Fruit fly (Drosophila melanogaster) whole organism, prepupa: ENCODE data around the gene mRpS30.

Experiments
- Blimp-1 ChIP-seq: fragments of 200-800 bp; sonication (Bioruptor generic); optimal IDR thresholded peaks from 3 replicates; lab custom pipeline; 2017; ENCODE audit warnings: missing biosample characterization, missing genetic modification characterization, mild to moderate bottlenecking, moderate library complexity, missing genetic modification reagents
- CG10631 ChIP-seq: fragments of 200-800 bp; sonication (Bioruptor generic); optimal IDR thresholded peaks from 2 replicates; lab custom pipeline; 2016; ENCODE audit warnings: missing biosample characterization, missing genetic modification characterization
- CG10669 ChIP-seq: fragments of 200-800 bp; sonication (Bioruptor generic); optimal IDR thresholded peaks from 3 replicates; lab custom pipeline; 2018; ENCODE audit warnings: missing biosample characterization, mild to moderate bottlenecking, missing genetic modification characterization, moderate library complexity
- CG11294 ChIP-seq: fragments of 200-800 bp; sonication (Bioruptor generic); IDR thresholded peaks from 2 replicates; pipeline ENCODE4 v1.3.6; 2022; ENCODE audit warnings: missing biosample characterization, missing genetic modification characterization
- CG11762 ChIP-seq: fragments of 200-800 bp; sonication (Bioruptor generic); optimal IDR thresholded peaks from 3 replicates; lab custom pipeline; 2016; ENCODE audit warnings: missing biosample characterization, missing genetic modification characterization; ENCODE audit not compliant: insufficient read depth
- CG11902 ChIP-seq: fragments of 200-800 bp; sonication (Bioruptor generic); optimal IDR thresholded peaks from 3 replicates; lab custom pipeline; 2016; ENCODE audit warnings: missing biosample characterization, missing genetic modification characterization
- CG15336 ChIP-seq: fragments of 200-800 bp; sonication (Bioruptor generic); IDR thresholded peaks from 2 replicates; pipeline ENCODE4 v1.3.6; 2022; ENCODE audit warnings: missing biosample characterization, missing genetic modification characterization
- CG1621 ChIP-seq: fragments of 200-800 bp; sonication (Bioruptor generic); optimal IDR thresholded peaks from 3 replicates; lab custom pipeline; 2018; ENCODE audit warnings: missing biosample characterization, mild to moderate bottlenecking, missing genetic modification characterization
- CG3032 ChIP-seq: fragments of 200-800 bp; optimal IDR thresholded peaks from 2 replicates; lab custom pipeline; 2019; ENCODE audit warnings: missing biosample characterization, mild to moderate bottlenecking, missing genetic modification characterization, moderate library complexity
- CG32006 ChIP-seq: fragments of 200-800 bp; sonication (Bioruptor generic); optimal IDR thresholded peaks from 3 replicates; lab custom pipeline; 2017; ENCODE audit warnings: missing biosample characterization, mild to moderate bottlenecking, missing genetic modification characterization
- CG3919 ChIP-seq: fragments of 200-800 bp; sonication (Bioruptor generic); optimal IDR thresholded peaks from 3 replicates; lab custom pipeline; 2016; ENCODE audit warnings: missing biosample characterization, missing genetic modification characterization
- CG4318 ChIP-seq: fragments of 200-800 bp; sonication (Bioruptor generic); optimal IDR thresholded peaks from 3 replicates; lab custom pipeline; 2017; ENCODE audit warnings: missing biosample characterization, mild to moderate bottlenecking, missing genetic modification characterization
- CG6163 ChIP-seq: fragments of 200-800 bp; sonication (Bioruptor generic); IDR thresholded peaks from 3 replicates; pipeline ENCODE4 v1.3.6; 2022; ENCODE audit warnings: missing biosample characterization, missing genetic modification characterization
- CG6276 ChIP-seq: fragments of 200-800 bp; sonication (Bioruptor generic); optimal IDR thresholded peaks from 2 replicates; lab custom pipeline; 2017; ENCODE audit warnings: missing biosample characterization, mild to moderate bottlenecking, missing genetic modification characterization
- CG6792 ChIP-seq: fragments of 200-800 bp; sonication (Bioruptor generic); optimal IDR thresholded peaks from 3 replicates; lab custom pipeline; 2016; ENCODE audit warnings: missing biosample characterization, missing genetic modification characterization
- CG6808 ChIP-seq: fragments of 200-800 bp; sonication (Bioruptor generic); optimal IDR thresholded peaks from 3 replicates; lab custom pipeline; 2017; ENCODE audit warnings: missing biosample characterization, missing genetic modification characterization, mild to moderate bottlenecking, moderate library complexity, missing genetic modification reagents
- CG6854 ChIP-seq: fragments of 200-800 bp; sonication (Bioruptor generic); optimal IDR thresholded peaks from 2 replicates; lab custom pipeline; 2017; ENCODE audit warnings: missing biosample characterization, mild to moderate bottlenecking, missing genetic modification characterization
- CG8319 ChIP-seq: fragments of 200-800 bp; sonication (Bioruptor generic); optimal IDR thresholded peaks from 3 replicates; lab custom pipeline; 2016; ENCODE audit warnings: missing biosample characterization, missing genetic modification characterization
- CG8632 ChIP-seq: fragments of 200-800 bp; sonication (Bioruptor generic); optimal IDR thresholded peaks from 3 replicates; lab custom pipeline; 2016; ENCODE audit warnings: missing biosample characterization, missing genetic modification characterization
- CG9139 ChIP-seq: fragments of 200-800 bp; sonication (Bioruptor generic); optimal IDR thresholded peaks from 3 replicates; lab custom pipeline; 2017; ENCODE audit warnings: missing biosample characterization, mild to moderate bottlenecking, missing genetic modification characterization
- Eip78C ChIP-seq: fragments of 200-800 bp; sonication (Bioruptor generic); peaks from one replicate; lab custom pipeline; 2016; ENCODE audit warnings: missing biosample characterization, missing genetic modification characterization
- Eip93F ChIP-seq: fragments of 200-800 bp; sonication (Bioruptor generic); optimal IDR thresholded peaks from 2 replicates; lab custom pipeline; 2016; ENCODE audit warnings: missing biosample characterization, mild to moderate bottlenecking, missing genetic modification characterization
- Ets21C ChIP-seq: fragments of 200-800 bp; sonication (Bioruptor generic); optimal IDR thresholded peaks from 3 replicates; lab custom pipeline; 2016; ENCODE audit warnings: missing biosample characterization, missing genetic modification characterization
- Ets96B ChIP-seq: fragments of 200-800 bp; optimal IDR thresholded peaks from 2 replicates; lab custom pipeline; 2019; ENCODE audit warnings: missing biosample characterization, mild to moderate bottlenecking, missing genetic modification characterization, moderate library complexity
- Gug ChIP-seq: fragments of 200-800 bp; sonication (Bioruptor generic); IDR thresholded peaks from 2 replicates; pipeline ENCODE4 v1.3.6; 2022; ENCODE audit warnings: missing biosample characterization, missing genetic modification characterization
- Hr39 ChIP-seq: fragments of 200-800 bp; sonication (Bioruptor generic); optimal IDR thresholded peaks from 2 replicates; lab custom pipeline; 2016; ENCODE audit warnings: missing biosample characterization, missing genetic modification characterization
- Hr4 ChIP-seq: fragments of 200-800 bp; sonication (Bioruptor generic); optimal IDR thresholded peaks from 3 replicates; lab custom pipeline; 2016; ENCODE audit warnings: missing biosample characterization, missing genetic modification characterization
- Lpt ChIP-seq: fragments of 200-800 bp; sonication (Bioruptor generic); optimal IDR thresholded peaks from 3 replicates; lab custom pipeline; 2016; ENCODE audit warnings: missing biosample characterization, missing genetic modification characterization
- Met ChIP-seq: fragments of 200-800 bp; sonication (Bioruptor generic); optimal IDR thresholded peaks from 3 replicates; lab custom pipeline; 2016; ENCODE audit warnings: missing biosample characterization, missing genetic modification characterization
- OdsH ChIP-seq: fragments of 200-800 bp; sonication (Bioruptor generic); optimal IDR thresholded peaks from 3 replicates; lab custom pipeline; 2016; ENCODE audit warnings: missing biosample characterization, missing genetic modification characterization
- Smox ChIP-seq: fragments of 200-800 bp; sonication (Bioruptor generic); optimal IDR thresholded peaks from 3 replicates; lab custom pipeline; 2016; ENCODE audit warnings: missing biosample characterization, missing genetic modification characterization
- Sox102F ChIP-seq: fragments of 200-800 bp; sonication (Bioruptor generic); optimal IDR thresholded peaks from 2 replicates; lab custom pipeline; 2016; ENCODE audit warnings: missing biosample characterization, mild to moderate bottlenecking, missing genetic modification characterization
- Sox14 ChIP-seq: fragments of 200-800 bp; sonication (Bioruptor generic); optimal IDR thresholded peaks from 3 replicates; lab custom pipeline; 2016; ENCODE audit warnings: missing biosample characterization, missing genetic modification characterization
- Sox15 ChIP-seq: fragments of 200-800 bp; sonication (Bioruptor generic); optimal IDR thresholded peaks from 3 replicates; lab custom pipeline; 2016; ENCODE audit warnings: missing biosample characterization, missing genetic modification characterization
- acj6 ChIP-seq: fragments of 200-800 bp; sonication (Bioruptor generic); optimal IDR thresholded peaks from 3 replicates; lab custom pipeline; 2016; ENCODE audit warnings: missing biosample characterization, missing genetic modification characterization
- cyc ChIP-seq: fragments of 200-800 bp; sonication (Bioruptor generic); optimal IDR thresholded peaks from 3 replicates; lab custom pipeline; 2016; ENCODE audit warnings: missing biosample characterization, missing genetic modification characterization
- dac ChIP-seq: fragments of 200-800 bp; sonication (Bioruptor generic); optimal IDR thresholded peaks from 2 replicates; lab custom pipeline; 2017; ENCODE audit warnings: missing biosample characterization, mild to moderate bottlenecking, missing genetic modification characterization
- eg ChIP-seq: fragments of 200-800 bp; sonication (Bioruptor generic); IDR thresholded peaks from 3 replicates; pipeline ENCODE4 v1.3.6; 2022; ENCODE audit warnings: missing biosample characterization, missing genetic modification characterization
- esn ChIP-seq: fragments of 200-800 bp; sonication (Bioruptor generic); optimal IDR thresholded peaks from 2 replicates; lab custom pipeline; 2016; ENCODE audit warnings: missing biosample characterization, mild to moderate bottlenecking, missing genetic modification characterization, moderate library complexity
- fd85E ChIP-seq: fragments of 200-800 bp; sonication (Bioruptor generic); optimal IDR thresholded peaks from 3 replicates; lab custom pipeline; 2016; ENCODE audit warnings: missing biosample characterization, missing genetic modification characterization
- pdm3 ChIP-seq: fragments of 200-800 bp; sonication (Bioruptor generic); optimal IDR thresholded peaks from 3 replicates; lab custom pipeline; 2016; ENCODE audit warnings: missing biosample characterization, missing genetic modification characterization
- salr ChIP-seq, 2 experiments: fragments of 200-800 bp; sonication (Bioruptor generic); optimal IDR thresholded peaks; 3 replicates each; lab custom pipeline; 2016 to 2018; ENCODE audit warnings: missing biosample characterization in 2 of 2, missing genetic modification characterization in 2 of 2, mild to moderate bottlenecking in 1 of 2
- spab ChIP-seq: fragments of 200-800 bp; sonication (Bioruptor generic); optimal IDR thresholded peaks from 2 replicates; lab custom pipeline; 2017; ENCODE audit warnings: missing biosample characterization, mild to moderate bottlenecking, missing genetic modification characterization, missing genetic modification reagents
- ss ChIP-seq, 2 experiments: fragments of 200-800 bp; sonication (Bioruptor generic); optimal IDR thresholded peaks; 2 replicates in 1 of 2; 3 replicates in 1 of 2; lab custom pipeline; 2017 to 2018; ENCODE audit warnings: mild to moderate bottlenecking in 2 of 2, missing biosample characterization in 2 of 2, missing genetic modification characterization in 2 of 2, moderate library complexity in 1 of 2
- svp ChIP-seq: fragments of 200-800 bp; sonication (Bioruptor generic); peaks from one replicate; lab custom pipeline; 2016; ENCODE audit warnings: missing biosample characterization, missing genetic modification characterization
- topi ChIP-seq: fragments of 200-800 bp; sonication (Bioruptor generic); optimal IDR thresholded peaks from 3 replicates; lab custom pipeline; 2016; ENCODE audit warnings: missing biosample characterization, missing genetic modification characterization

Gene mRpS30

dm6 chrX:15738890-15739550 lies 46.8 kb upstream of the mRpS30 start, which contains the start of the genes CG11679 and CG8206 (continued):
- TF ChIP-seq Sox102F (GFP tag; lab: Kevin White, UChicago): no peak
- peak; percentile 33 for TF ChIP-seq acj6 (GFP tag; lab: Kevin White, UChicago)
- no peak for TF ChIP-seq CG10669 (GFP tag; lab: Kevin White, UChicago)
- TF ChIP-seq CG8319 (GFP tag; lab: Kevin White, UChicago): no peak
- TF ChIP-seq CG6276 (GFP tag; lab: Kevin White, UChicago): no peak
- TF ChIP-seq CG9139 (GFP tag; lab: Kevin White, UChicago): no peak
- peak; percentile 57 for TF ChIP-seq Sox14 (GFP tag; lab: Kevin White, UChicago)
- no peak for TF ChIP-seq Gug (GFP tag; lab: Robert Waterston, UW)
- peak; percentile 65 for TF ChIP-seq svp
- TF ChIP-seq Lpt: no peak
- TF ChIP-seq Hr39 (GFP tag; lab: Kevin White, UChicago): peak; percentile 46
- peak; percentile 39 for TF ChIP-seq Ets21C (GFP tag; lab: Kevin White, UChicago)
- peak; percentile 15 for TF ChIP-seq Sox15 (GFP tag; lab: Kevin White, UChicago)
- TF ChIP-seq CG6854: no peak
- TF ChIP-seq dac (GFP tag; lab: Kevin White, UChicago): no peak
- TF ChIP-seq CG10631: peak; percentile 26
- TF ChIP-seq CG8632 (GFP tag; lab: Kevin White, UChicago): no peak
- TF ChIP-seq Eip93F: no peak
- peak; percentile 39 for TF ChIP-seq CG32006 (GFP tag; lab: Kevin White, UChicago)
- peak; percentile 51 for TF ChIP-seq cyc (GFP tag; lab: Kevin White, UChicago)
- TF ChIP-seq Ets96B: peak; percentile 33
- peak; percentile 22; the same call in 1 of the 2 replicates for TF ChIP-seq CG11294 (GFP tag; lab: Robert Waterston, UW)

dm6 chrX:15740288-15740726 lies 45.5 kb upstream of the mRpS30 start:
- TF ChIP-seq spab (GFP tag; lab: Kevin White, UChicago) (no peak), pdm3 (GFP tag; lab: Kevin White, UChicago) (peak; percentile 62), Gug (GFP tag; lab: Robert Waterston, UW) (peak; percentile 52; the same call in 1 of the 2 replicates), CG11294 (GFP tag; lab: Robert Waterston, UW) (peak; percentile 15; the same call in 1 of the 2 replicates), CG9139 (GFP tag; lab: Kevin White, UChicago) (no peak), Hr4 (GFP tag; lab: Kevin White, UChicago) (peak; percentile 50), Sox14 (GFP tag; lab: Kevin White, UChicago) (peak; percentile 63), dac (GFP tag; lab: Kevin White, UChicago) (no peak), ss (GFP tag; optimal IDR thresholded peaks at IDR 0.05; lab: Kevin White, UChicago) (no peak), CG11902 (GFP tag; lab: Kevin White, UChicago) (peak; percentile 23), acj6 (GFP tag; lab: Kevin White, UChicago) (peak; percentile 50), CG15336 (peak; percentile 57), CG6808 (no peak), CG3919 (GFP tag; lab: Kevin White, UChicago) (no peak), CG1621 (tag; lab: Kevin White, UChicago) (peak; percentile 21), CG6854 (no peak), CG4318 (GFP tag; lab: Kevin White, UChicago) (no peak), CG32006 (GFP tag; lab: Kevin White, UChicago) (peak; percentile 53), CG6163 (GFP tag; lab: Robert Waterston, UW) (peak; percentile 69), CG3032 (tag; lab: Kevin White, UChicago) (peak; percentile 10), topi (GFP tag; lab: Kevin White, UChicago) (peak; percentile 69), fd85E (GFP tag; lab: Kevin White, UChicago) (no peak), eg (peak; percentile 78), Sox102F (GFP tag; lab: Kevin White, UChicago) (peak; percentile 56), OdsH (GFP tag; lab: Kevin White, UChicago) (peak; percentile 46), esn (peak; percentile 71), Eip93F (peak; percentile 46), Eip78C (peak; percentile 83), CG6792 (GFP tag; lab: Kevin White, UChicago) (peak; percentile 45), Blimp-1 (GFP tag; lab: Kevin White, UChicago) (no peak), CG11762 (GFP tag; lab: Kevin White, UChicago) (no peak), cyc (GFP tag; lab: Kevin White, UChicago) (peak; percentile 45), Smox (peak; percentile 60), Ets96B (peak; percentile 39), Ets21C (GFP tag; lab: Kevin White, UChicago) (peak; percentile 52), Met (GFP tag; lab: Kevin White, UChicago) (peak; percentile 66), salr (GFP tag; optimal IDR thresholded peaks at IDR 0.05; lab: Kevin White, UChicago) (no peak), CG10669 (GFP tag; lab: Kevin White, UChicago) (no peak)
